Fruit fly (Drosophila melanogaster): ENCODE data around the gene btsz.

btsz gene

DNA sequence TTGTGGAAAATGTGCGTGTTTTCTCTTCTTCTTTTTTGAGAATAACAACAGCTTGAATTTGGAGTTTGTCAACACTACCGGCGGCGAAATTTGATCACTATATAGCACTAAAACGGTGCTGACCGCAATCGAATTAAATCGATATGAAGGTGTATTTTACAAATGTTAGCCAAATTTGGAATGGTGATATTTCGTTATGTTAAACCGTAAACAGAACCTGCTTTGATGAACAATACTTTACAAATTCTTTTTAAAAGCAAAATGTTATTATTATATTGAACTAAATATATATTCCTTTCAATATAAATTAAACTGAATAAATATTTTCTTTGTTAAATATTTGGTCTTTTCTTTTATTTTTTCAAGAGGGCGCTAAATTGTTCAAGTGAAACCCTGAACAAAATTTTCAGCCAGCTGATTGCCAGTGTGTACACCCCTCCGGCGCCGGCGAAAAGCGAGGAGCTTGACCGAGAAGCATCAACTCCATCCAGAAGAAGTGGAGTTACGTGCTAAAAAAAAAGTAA, 10.8 kb upstream of the btsz start, which contains the start of the genes Rrp6, CG33331 and CG33332 (continued):
- TF ChIP-seq nerfin-2 (GFP tag; IDR thresholded peaks at IDR 0.05; ENCODE audit: partially characterized antibody) (no peak; the same call in 1 of the 2 replicates), CG18599 (GFP tag; optimal IDR thresholded peaks at IDR 0.05) (no peak), B-H2 (GFP tag; optimal IDR thresholded peaks at IDR 0.05) (peak; percentile 88), tx (GFP tag; optimal IDR thresholded peaks at IDR 0.05) (peak; percentile 64), CG12659 (GFP tag; optimal IDR thresholded peaks at IDR 0.05) (peak; percentile 90), CG16813 (GFP tag; IDR thresholded peaks at IDR 0.05; ENCODE audit: partially characterized antibody) (peak; percentile 62), CG16863 (GFP tag; optimal IDR thresholded peaks at IDR 0.05) (no peak), Hr3 (GFP tag; optimal IDR thresholded peaks at IDR 0.05) (peak; percentile 80), CG10274 (GFP tag; optimal IDR thresholded peaks at IDR 0.05) (no peak), CG6254 (GFP tag; optimal IDR thresholded peaks at IDR 0.05) (no peak), lbe (GFP tag; optimal IDR thresholded peaks at IDR 0.05) (no peak), CG2116 (GFP tag; optimal IDR thresholded peaks at IDR 0.05) (peak; percentile 92), eve (GFP tag; optimal IDR thresholded peaks at IDR 0.05) (no peak), CG13894 (tag; optimal IDR thresholded peaks at IDR 0.05) (peak; percentile 66), CG6765 (GFP tag; optimal IDR thresholded peaks at IDR 0.05) (peak; percentile 20), ken (GFP tag; IDR thresholded peaks at IDR 0.05) (peak; percentile 55; the same call in 1 of the 3 replicates), ci (GFP tag; IDR thresholded peaks at IDR 0.05) (peak; percentile 66; the same call in 1 of the 3 replicates), CG1602 (GFP tag; optimal IDR thresholded peaks at IDR 0.05) (peak; percentile 63), CG14014 (GFP tag; IDR thresholded peaks at IDR 0.05) (0 out of 2 replicates have a peak, but pooled peaks have one; percentile 23), CG10321 (GFP tag; IDR thresholded peaks at IDR 0.05) (no peak), bowl (GFP tag; IDR thresholded peaks at IDR 0.05) (no peak), CG13624 (GFP tag; optimal IDR thresholded peaks at IDR 0.05) (peak; percentile 51), gce (GFP tag; IDR thresholded peaks at IDR 0.05) (no peak), ERR (GFP tag; optimal IDR thresholded peaks at IDR 0.05) (peak; percentile 15), sc (optimal IDR thresholded peaks at IDR 0.05) (no peak), sc (GFP tag; optimal IDR thresholded peaks at IDR 0.05) (peak; percentile 33), gro (GFP tag; optimal IDR thresholded peaks at IDR 0.05) (peak; percentile 37), MESR4 (GFP tag; optimal IDR thresholded peaks at IDR 0.05) (peak; percentile 46), CG9609 (GFP tag; optimal IDR thresholded peaks at IDR 0.05) (peak; percentile 60), sqz (GFP tag; optimal IDR thresholded peaks at IDR 0.05) (no peak), CG10147 (GFP tag; optimal IDR thresholded peaks at IDR 0.05) (peak; percentile 63), cas (GFP tag; IDR thresholded peaks at IDR 0.05) (no peak), crc (GFP tag; optimal IDR thresholded peaks at IDR 0.05) (peak; percentile 21), crol (GFP tag; IDR thresholded peaks at IDR 0.05) (no peak), kah (GFP tag; optimal IDR thresholded peaks at IDR 0.05) (no peak), Dp (GFP tag; optimal IDR thresholded peaks at IDR 0.05) (peak; percentile 53), Doc2 (GFP tag; IDR thresholded peaks at IDR 0.05) (no peak), Camta (GFP tag; optimal IDR thresholded peaks at IDR 0.05) (peak; percentile 38), CG8089 (GFP tag; optimal IDR thresholded peaks at IDR 0.05) (no peak), CG30403 (GFP tag; optimal IDR thresholded peaks at IDR 0.05) (peak; percentile 86), phol (tag; optimal IDR thresholded peaks at IDR 0.05) (peak; percentile 80), Vsx1 (GFP tag; optimal IDR thresholded peaks at IDR 0.05) (no peak), hb (GFP tag; IDR thresholded peaks at IDR 0.05; ENCODE audit: partially characterized antibody) (0 out of 3 replicates have a peak, but pooled peaks have one; percentile 44), CG12391 (tag; optimal IDR thresholded peaks at IDR 0.05) (peak; percentile 83), CG10979 (tag; optimal IDR thresholded peaks at IDR 0.05) (peak; percentile 47), Lpt (GFP tag; optimal IDR thresholded peaks at IDR 0.05) (no peak), insv (GFP tag; optimal IDR thresholded peaks at IDR 0.05) (peak in 1 of 2 experiments; percentile 28), CkIIα-i1 (GFP tag; IDR thresholded peaks at IDR 0.05) (no peak), Dfd (GFP tag; optimal IDR thresholded peaks at IDR 0.05) (no peak), Dek (tag; optimal IDR thresholded peaks at IDR 0.05) (peak; percentile 78), twi (tag; optimal IDR thresholded peaks at IDR 0.05) (peak; percentile 61)
